Worm (Caenorhabditis elegans) whole organism, L4 larva: Measurements from ENCODE around the gene ubc-21.

Source experiments
- F44E2.7 ChIP-seq: fragments of 200-800 bp; sonication (Bioruptor generic); IDR thresholded peaks from 2 replicates; pipeline ENCODE4 v2.1.2; 2022; ENCODE audit warnings: missing genetic modification characterization, missing compliant biosample characterization
- ceh-44 ChIP-seq: fragments of 200-800 bp; sonication (Bioruptor generic); IDR thresholded peaks from 2 replicates; pipeline ENCODE4 v1.3.6; 2022; ENCODE audit warnings: missing genetic modification reagents, missing genetic modification characterization, missing compliant biosample characterization
- fos-1 ChIP-seq: fragments of 150-350 bp; optimal IDR thresholded peaks from 2 replicates; lab custom pipeline; 2014; ENCODE audit warnings: missing biosample characterization, missing genetic modification characterization
- lin-29 ChIP-seq: fragments of 200-800 bp; sonication (Bioruptor generic); IDR thresholded peaks from 2 replicates; pipeline ENCODE4 v1.3.6; 2022; ENCODE audit warnings: missing genetic modification reagents, missing genetic modification characterization, missing compliant biosample characterization
- nhr-237 ChIP-seq: sonication (generic microtip); optimal IDR thresholded peaks from 2 replicates; lab custom pipeline; 2017; ENCODE audit warnings: missing biosample characterization, missing genetic modification characterization
- nhr-28 ChIP-seq: fragments of 150-350 bp; optimal IDR thresholded peaks from 2 replicates; lab custom pipeline; 2014; ENCODE audit warnings: missing biosample characterization, missing genetic modification characterization
- unc-62 ChIP-seq, 3 experiments: fragments of 150-350 bp in 1 of 3; sonication (generic microtip); optimal IDR thresholded peaks in 2 of 3; peaks in 1 of 3; 1 replicate in 1 of 3; 2 replicates in 2 of 3; lab custom pipeline; 2014 to 2017; ENCODE audit warnings: missing biosample characterization in 3 of 3, missing genetic modification characterization in 3 of 3, missing genetic modification reagents in 3 of 3, missing genotype in 1 of 3
- zag-1 ChIP-seq: fragments of 150-350 bp; optimal IDR thresholded peaks from 2 replicates; lab custom pipeline; 2014; ENCODE audit warnings: missing biosample characterization, missing genetic modification characterization

- TF ChIP-seq nhr-28 (tag; lab: Kevin White, UChicago): peak; percentile 81
- TF ChIP-seq unc-62 (GFP tag; optimal IDR thresholded peaks at IDR 0.05 in 1 of 2; lab: Kevin White, UChicago): no peak
- TF ChIP-seq unc-62 (tag; optimal IDR thresholded peaks at IDR 0.05; lab: Kevin White, UChicago): no peak
- no peak for TF ChIP-seq F44E2.7
- TF ChIP-seq nhr-237 (tag; lab: Kevin White, UChicago): no peak
- TF ChIP-seq ceh-44 (GFP tag; lab: Robert Waterston, UW): no peak
- TF ChIP-seq fos-1 (tag; lab: Kevin White, UChicago): no peak
- TF ChIP-seq zag-1 (tag; lab: Kevin White, UChicago): no peak
- TF ChIP-seq lin-29 (GFP tag; lab: Robert Waterston, UW): no peak
Measured at ce11 chrX:8824437-8824836, 45.0 kb upstream of the ubc-21 start, which contains the start of gene ifd-1.
